Worm (Caenorhabditis elegans) whole organism, mixed stage, embryonic: ENCODE data around the gene ZK180.7.

ENCODE experiments used
- bed-3 ChIP-seq: fragments of 200-800 bp; sonication (Bioruptor generic); optimal IDR thresholded peaks from 3 replicates; lab custom pipeline; 2018; ENCODE audit warnings: mild to moderate bottlenecking, missing genetic modification characterization, moderate library complexity, missing compliant biosample characterization
- blmp-1 ChIP-seq: fragments of 150-350 bp; optimal IDR thresholded peaks from 2 replicates; lab custom pipeline; 2014; ENCODE audit warnings: missing biosample characterization, missing genetic modification characterization
- ceh-43 ChIP-seq: fragments of 200-800 bp; sonication (Bioruptor generic); optimal IDR thresholded peaks from 2 replicates; lab custom pipeline; 2018; ENCODE audit warnings: mild to moderate bottlenecking, missing genetic modification characterization, moderate library complexity, missing compliant biosample characterization
- ceh-83 ChIP-seq: fragments of 200-800 bp; sonication (Bioruptor generic); optimal IDR thresholded peaks from 2 replicates; lab custom pipeline; 2018; ENCODE audit warnings: mild to moderate bottlenecking, missing genetic modification characterization, missing compliant biosample characterization
- ces-1 ChIP-seq: fragments of 150-350 bp; optimal IDR thresholded peaks from 2 replicates; lab custom pipeline; 2014; ENCODE audit warnings: missing biosample characterization, missing genetic modification reagents, missing genetic modification characterization
- cnd-1 ChIP-seq: fragments of 200-800 bp; sonication (Bioruptor generic); optimal IDR thresholded peaks from 2 replicates; lab custom pipeline; 2018; ENCODE audit warnings: mild to moderate bottlenecking, missing genetic modification characterization, missing compliant biosample characterization
- drap-1 ChIP-seq: fragments of 200-800 bp; sonication (Bioruptor generic); optimal IDR thresholded peaks from 3 replicates; lab custom pipeline; 2018; ENCODE audit warnings: mild to moderate bottlenecking, missing genetic modification characterization, missing compliant biosample characterization
- elt-1 ChIP-seq: sonication (generic microtip); optimal IDR thresholded peaks from 2 replicates; lab custom pipeline; 2017; ENCODE audit warnings: missing genetic modification characterization, mild to moderate bottlenecking, missing compliant biosample characterization, antibody characterized with exemption, moderate library complexity, borderline replicate concordance; ENCODE audit not compliant: insufficient read depth
- flh-1 ChIP-seq: fragments of 200-800 bp; sonication (Bioruptor generic); optimal IDR thresholded peaks from 2 replicates; lab custom pipeline; 2018; ENCODE audit warnings: mild to moderate bottlenecking, missing genetic modification characterization, moderate library complexity, missing compliant biosample characterization
- hlh-1 ChIP-seq: fragments of 150-350 bp; optimal IDR thresholded peaks from 2 replicates; lab custom pipeline; 2014; ENCODE audit warnings: missing biosample characterization, missing genetic modification reagents, missing genetic modification characterization
- lin-13 ChIP-seq: fragments of 150-350 bp; optimal IDR thresholded peaks from 2 replicates; lab custom pipeline; 2014; ENCODE audit warnings: missing biosample characterization, missing genetic modification characterization
- lin-32 ChIP-seq: fragments of 200-800 bp; sonication (Bioruptor generic); optimal IDR thresholded peaks from 2 replicates; lab custom pipeline; 2018; ENCODE audit warnings: mild to moderate bottlenecking, missing genetic modification characterization, missing compliant biosample characterization
- lsy-2 ChIP-seq: fragments of 150-350 bp; optimal IDR thresholded peaks from 2 replicates; lab custom pipeline; 2014; ENCODE audit warnings: missing biosample characterization, missing genetic modification characterization
- mab-5 ChIP-seq: fragments of 150-350 bp; optimal IDR thresholded peaks from 2 replicates; lab custom pipeline; 2014; ENCODE audit warnings: missing biosample characterization, missing genetic modification characterization
- mep-1 ChIP-seq: fragments of 150-350 bp; optimal IDR thresholded peaks from 2 replicates; lab custom pipeline; 2017; ENCODE audit warnings: missing biosample characterization, missing genetic modification reagents, missing genetic modification characterization, inconsistent platforms
- mls-2 ChIP-seq: sonication (generic microtip); optimal IDR thresholded peaks from 2 replicates; lab custom pipeline; 2016; ENCODE audit warnings: mild to moderate bottlenecking, missing genetic modification characterization, moderate library complexity, missing compliant biosample characterization
- nhr-12 ChIP-seq: fragments of 150-350 bp; optimal IDR thresholded peaks from 2 replicates; lab custom pipeline; 2014; ENCODE audit warnings: missing biosample characterization, missing genetic modification characterization
- nhr-2 ChIP-seq: fragments of 150-350 bp; optimal IDR thresholded peaks from 2 replicates; lab custom pipeline; 2014; ENCODE audit warnings: missing biosample characterization, missing genetic modification characterization
- nhr-237 ChIP-seq: fragments of 150-350 bp; optimal IDR thresholded peaks from 2 replicates; lab custom pipeline; 2014; ENCODE audit warnings: missing biosample characterization, missing genetic modification characterization
- nhr-28 ChIP-seq: fragments of 150-350 bp; optimal IDR thresholded peaks from 2 replicates; lab custom pipeline; 2014; ENCODE audit warnings: missing biosample characterization, missing genetic modification characterization
- sem-2 ChIP-seq: fragments of 200-800 bp; sonication (Bioruptor generic); optimal IDR thresholded peaks from 2 replicates; lab custom pipeline; 2018; ENCODE audit warnings: mild to moderate bottlenecking, missing genetic modification characterization, missing compliant biosample characterization
- snpc-4 ChIP-seq: fragments of 150-350 bp; optimal IDR thresholded peaks from 2 replicates; lab custom pipeline; 2014; ENCODE audit warnings: missing biosample characterization, missing genetic modification characterization
- sptf-1 ChIP-seq: sonication (generic microtip); optimal IDR thresholded peaks from 2 replicates; lab custom pipeline; 2017; ENCODE audit warnings: mild to moderate bottlenecking, missing genetic modification characterization, moderate library complexity, missing compliant biosample characterization
- tbx-8 ChIP-seq: fragments of 200-800 bp; sonication (Bioruptor generic); optimal IDR thresholded peaks from 2 replicates; lab custom pipeline; 2018; ENCODE audit warnings: mild to moderate bottlenecking, missing genetic modification characterization, moderate library complexity, missing compliant biosample characterization
- unc-120 ChIP-seq: sonication (generic microtip); optimal IDR thresholded peaks from 2 replicates; lab custom pipeline; 2017; ENCODE audit warnings: missing genetic modification characterization, missing compliant biosample characterization; ENCODE audit not compliant: poor library complexity, severe bottlenecking
- unc-39 ChIP-seq: fragments of 150-350 bp; optimal IDR thresholded peaks from 2 replicates; lab custom pipeline; 2014; ENCODE audit warnings: missing biosample characterization, missing genetic modification characterization
- unc-62 ChIP-seq: fragments of 150-350 bp; optimal IDR thresholded peaks from 2 replicates; lab custom pipeline; 2014; ENCODE audit warnings: missing biosample characterization, missing genetic modification reagents, missing genetic modification characterization
- ztf-11 ChIP-seq: fragments of 150-350 bp; optimal IDR thresholded peaks from 2 replicates; lab custom pipeline; 2014; ENCODE audit warnings: missing biosample characterization, missing genetic modification characterization

ZK180.7 gene

DNA sequence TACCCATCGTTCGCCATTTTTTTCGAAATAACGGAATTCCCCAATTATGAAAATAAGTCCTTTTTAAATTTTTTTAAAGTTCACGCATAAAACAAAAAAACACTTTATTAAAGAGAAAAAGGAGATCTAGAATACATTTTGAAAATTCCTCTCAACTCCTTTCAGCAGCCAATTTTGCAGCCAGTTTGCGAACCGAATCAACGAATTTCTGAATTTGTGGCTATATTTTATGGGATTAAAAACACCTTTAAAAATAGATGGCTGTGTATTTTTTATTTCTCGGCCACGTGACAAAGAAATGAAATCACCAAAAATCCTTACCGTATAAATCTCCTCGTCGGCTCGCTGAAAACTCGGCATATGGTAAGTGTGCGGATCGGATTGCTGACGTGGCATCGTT lies 10.3 kb upstream of the ZK180.7 start, which contains the start of gene M01H9.10:
Gene M01H9.10, minus strand, starts transcription at position 101 of the 400 bp plus-strand sequence.
- TF ChIP-seq hlh-1 (tag; lab: Kevin White, UChicago) (no peak), lin-32 (GFP tag; lab: Kevin White, UChicago) (no peak), nhr-28 (tag; lab: Kevin White, UChicago) (no peak), blmp-1 (tag; lab: Kevin White, UChicago) (no peak), lin-13 (tag; lab: Kevin White, UChicago) (no peak), tbx-8 (GFP tag; lab: Kevin White, UChicago) (no peak), bed-3 (GFP tag; lab: Kevin White, UChicago) (no peak), nhr-12 (tag; lab: Kevin White, UChicago) (no peak)

- no peak for TF ChIP-seq unc-39 (tag; lab: Kevin White, UChicago)
- no peak for TF ChIP-seq snpc-4 (tag; lab: Kevin White, UChicago)
- no peak for TF ChIP-seq flh-1 (GFP tag; lab: Kevin White, UChicago)
- no peak for TF ChIP-seq nhr-28 (tag; lab: Kevin White, UChicago)
- no peak for TF ChIP-seq nhr-2 (tag; lab: Kevin White, UChicago)
- TF ChIP-seq sem-2 = no peak
- TF ChIP-seq ces-1 (GFP tag; lab: Kevin White, UChicago) = no peak
- TF ChIP-seq drap-1 = no peak
Observed at ce11 chrIV:4481298-4481697, 9.0 kb upstream of the ZK180.7 start.

ce11 chrIV:4482531-4482930 lies 7.8 kb upstream of the ZK180.7 start, which contains the start of gene M01H9.4:
Gene M01H9.4 (minus strand): TSS chrIV:4482909.
- no peak for TF ChIP-seq flh-1 (GFP tag; lab: Kevin White, UChicago)
- TF ChIP-seq nhr-2 (tag; lab: Kevin White, UChicago) = no peak

- no peak for TF ChIP-seq cnd-1 (tag; lab: Kevin White, UChicago)
- no peak for TF ChIP-seq unc-39 (tag; lab: Kevin White, UChicago)
- no peak for TF ChIP-seq elt-1 (tag; lab: Kevin White, UChicago)
- TF ChIP-seq lin-13 (tag; lab: Kevin White, UChicago) = no peak
Observed at ce11 chrIV:4484555-4484954, 5.8 kb upstream of the ZK180.7 start.

DNA sequence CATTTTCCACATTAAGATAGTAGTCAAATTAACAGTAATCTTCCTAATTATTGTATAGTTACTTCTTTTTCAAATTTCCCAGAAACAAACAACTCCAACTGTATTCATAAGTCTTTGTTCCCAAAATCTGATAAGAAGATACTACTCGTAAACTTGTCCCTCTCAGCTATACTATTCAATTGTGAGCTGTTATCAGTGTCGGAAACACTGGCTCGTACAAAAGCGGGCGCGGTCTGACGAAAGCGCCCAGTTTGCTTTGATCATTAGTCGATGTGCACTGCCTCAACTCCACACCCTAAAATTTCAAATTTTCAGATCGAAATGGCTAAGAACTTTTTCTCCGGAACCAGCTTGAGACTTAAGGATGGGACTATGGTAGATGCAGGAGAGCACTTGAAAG lies 3.6 kb upstream of the ZK180.7 start, which contains the start of gene trx-3:
Gene trx-3, plus strand, starts transcription at position 291 of the 400 bp plus-strand sequence.
- no peak for TF ChIP-seq ztf-11
- no peak for TF ChIP-seq mab-5
- no peak for TF ChIP-seq ceh-43 (GFP tag; lab: Kevin White, UChicago)
- TF ChIP-seq unc-62 = no peak
- no peak for TF ChIP-seq nhr-237 (tag; lab: Kevin White, UChicago)
- TF ChIP-seq bed-3 (GFP tag; lab: Kevin White, UChicago) = no peak
- TF ChIP-seq snpc-4 (tag; lab: Kevin White, UChicago) = no peak

DNA sequence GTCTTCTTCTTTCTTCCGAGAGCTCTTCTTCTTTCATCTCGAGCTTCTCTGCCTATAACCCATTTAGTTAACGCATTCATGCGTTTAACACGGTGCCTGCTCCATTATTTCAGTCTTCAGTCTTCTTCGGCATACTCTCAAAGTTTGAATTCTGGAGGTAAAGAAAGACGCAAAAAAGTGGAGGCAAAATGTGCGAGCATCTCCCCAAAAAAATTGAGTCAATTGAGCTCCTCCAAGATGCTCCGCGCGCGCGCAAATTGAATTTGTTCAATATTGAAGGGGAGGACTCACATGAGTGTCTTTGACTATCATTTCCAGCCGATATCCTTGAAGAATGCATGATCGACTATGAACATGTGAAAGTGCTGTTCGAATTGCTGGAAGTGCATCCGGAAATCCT lies 14.7 kb downstream of the ZK180.7 start:
- TF ChIP-seq lin-13 (tag; lab: Kevin White, UChicago) (no peak), ces-1 (GFP tag; lab: Kevin White, UChicago) (peak; percentile 87)

DNA sequence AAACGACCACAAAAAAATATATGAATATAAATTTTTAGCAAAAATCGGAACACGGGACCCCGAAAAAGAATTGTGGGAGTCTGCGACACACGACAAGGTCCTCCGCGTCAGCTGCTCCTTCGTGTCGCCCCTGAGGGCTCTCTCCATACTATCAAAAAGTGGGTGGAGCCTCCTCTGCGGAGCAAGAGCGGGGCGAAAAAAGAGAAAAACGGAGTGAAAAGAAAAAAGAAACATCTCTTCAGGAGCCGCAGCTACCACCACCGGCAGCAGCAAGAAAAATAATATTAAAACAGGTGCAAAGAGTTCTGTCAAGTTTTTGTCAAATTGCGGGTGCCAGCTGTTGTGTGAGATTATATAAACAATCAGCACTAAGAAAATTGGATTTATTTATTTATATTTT lies 16.3 kb downstream of the ZK180.7 start, which contains the start of gene gbb-2:
Gene gbb-2, minus strand, starts transcription at position 112 of the 400 bp plus-strand sequence.
- TF ChIP-seq unc-120 (tag; lab: Kevin White, UChicago) = peak; percentile 82
- TF ChIP-seq hlh-1 (tag; lab: Kevin White, UChicago) = peak; percentile 56
- no peak for TF ChIP-seq blmp-1 (tag; lab: Kevin White, UChicago)

ce11 chrIV:4511259-4511890 lies 21.0 kb downstream of the ZK180.7 start, which contains the start of the genes rfth-1 and ZK180.8:
Gene rfth-1 (minus strand): TSS chrIV:4511309.
Gene ZK180.8 (minus strand): TSS chrIV:4511724.
- TF ChIP-seq mep-1 (tag; lab: Kevin White, UChicago) (no peak), mab-5 (no peak), ceh-43 (GFP tag; lab: Kevin White, UChicago) (no peak), ces-1 (GFP tag; lab: Kevin White, UChicago) (no peak), nhr-28 (tag; lab: Kevin White, UChicago) (no peak), bed-3 (GFP tag; lab: Kevin White, UChicago) (no peak), cnd-1 (tag; lab: Kevin White, UChicago) (no peak), mls-2 (tag; lab: Kevin White, UChicago) (no peak), ceh-83 (no peak), lin-32 (GFP tag; lab: Kevin White, UChicago) (no peak), lsy-2 (tag; lab: Kevin White, UChicago) (no peak), ztf-11 (no peak), unc-120 (tag; lab: Kevin White, UChicago) (no peak), sptf-1 (tag; lab: Kevin White, UChicago) (no peak), flh-1 (GFP tag; lab: Kevin White, UChicago) (no peak), unc-39 (tag; lab: Kevin White, UChicago) (no peak)
